Worm (Caenorhabditis elegans): ENCODE results near the gene pqn-63.

DNA sequence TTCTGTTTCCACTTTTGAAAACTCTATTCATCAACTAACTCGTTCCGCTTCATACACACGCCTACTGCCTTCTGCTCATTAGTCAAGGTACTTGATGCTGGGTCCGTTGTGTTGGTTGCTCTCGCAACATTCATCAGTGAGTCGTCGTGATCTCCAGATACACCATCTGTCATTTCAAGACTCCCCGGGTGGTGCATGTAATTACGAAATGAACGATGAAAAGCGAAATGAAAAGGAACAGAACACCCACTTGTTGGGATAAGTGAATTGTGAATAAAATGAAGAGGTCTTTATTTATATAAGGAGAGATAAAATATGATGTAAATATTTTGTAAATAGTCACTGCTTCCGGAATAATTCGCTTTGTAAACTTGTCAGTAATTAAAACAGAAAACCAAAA, 48.1 kb downstream of the pqn-63 start:
- TF ChIP-seq him-1 (tag; optimal IDR thresholded peaks at IDR 0.05) = no peak
- TF ChIP-seq W03F9.2 (tag; optimal IDR thresholded peaks at IDR 0.05) = no peak
- TF ChIP-seq dao-5 (tag; optimal IDR thresholded peaks at IDR 0.05) = no peak

Data from whole organism, L4/young adult.